Worm (Caenorhabditis elegans): ENCODE results near the gene psd-1.

The psd-1 gene

DNA sequence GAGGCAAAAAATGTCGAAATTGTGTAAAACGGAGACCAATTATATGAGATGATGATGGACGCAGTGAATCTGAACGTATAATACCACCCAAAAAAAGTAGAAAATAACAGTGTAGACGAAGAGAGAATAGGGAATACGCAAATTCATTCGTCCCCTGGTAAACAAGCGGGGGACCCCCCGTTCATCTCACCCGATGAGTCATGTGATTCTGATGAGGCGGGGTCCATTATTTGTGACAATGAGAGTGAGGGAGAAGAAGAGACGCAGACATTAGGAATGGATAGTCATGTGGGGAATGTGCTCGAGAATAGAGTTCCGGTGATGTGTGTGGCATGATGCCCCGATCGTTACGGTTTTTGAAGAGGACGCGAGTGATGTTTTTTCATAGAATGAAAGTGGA is 3.1 kb downstream of the psd-1 start (continued):
- TF ChIP-seq mep-1 (tag; optimal IDR thresholded peaks at IDR 0.05) (peak; percentile 71), ces-1 (GFP tag; optimal IDR thresholded peaks at IDR 0.05) (no peak), ceh-82 (tag; optimal IDR thresholded peaks at IDR 0.05) (no peak), ceh-62 (tag; optimal IDR thresholded peaks at IDR 0.05) (no peak), daf-8 (GFP tag; IDR thresholded peaks at IDR 0.05) (no peak), pha-4 (GFP tag; IDR thresholded peaks at IDR 0.05) (no peak), pha-4 (tag; optimal IDR thresholded peaks at IDR 0.05) (peak; percentile 87), F49E8.2 (tag; optimal IDR thresholded peaks at IDR 0.05; ENCODE audit: borderline replicate concordance) (no peak), ama-1 (optimal IDR thresholded peaks at IDR 0.05) (no peak), zfp-3 (GFP tag; conservative IDR thresholded peaks at IDR 0.05) (0 out of 2 replicates have a peak, but pooled peaks have one; percentile 37)

DNA sequence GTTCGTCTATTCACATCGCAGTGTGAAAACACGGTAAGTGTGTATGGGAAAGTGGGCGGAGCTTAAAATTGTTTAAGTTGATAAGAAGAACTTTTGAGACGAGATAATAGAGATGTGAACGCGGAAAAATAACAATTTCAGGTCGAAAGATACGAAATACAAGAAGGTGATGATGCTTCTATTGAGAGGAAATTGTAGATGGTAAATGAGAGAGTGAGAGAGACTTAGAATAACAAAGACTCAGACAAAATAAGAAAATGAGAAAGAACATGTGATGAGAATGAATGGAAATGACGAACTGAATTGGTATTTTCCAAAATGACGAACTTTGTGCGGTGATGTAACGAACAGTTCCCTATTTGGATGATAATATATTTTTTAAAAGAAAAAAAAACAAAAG is 4.1 kb downstream of the psd-1 start:
- no peak for TF ChIP-seq ZK546.5 (tag; optimal IDR thresholded peaks at IDR 0.05)
- no peak for TF ChIP-seq lin-15B (tag; optimal IDR thresholded peaks at IDR 0.05)
- TF ChIP-seq hif-1 (tag; optimal IDR thresholded peaks at IDR 0.05) = no peak
- TF ChIP-seq unc-130 (GFP tag; optimal IDR thresholded peaks at IDR 0.05) = no peak
- TF ChIP-seq hmg-1.1 (GFP tag; IDR thresholded peaks at IDR 0.05) = no peak
- TF ChIP-seq saeg-2 (GFP tag; IDR thresholded peaks at IDR 0.05) = no peak
- no peak for TF ChIP-seq nhr-42 (GFP tag; IDR thresholded peaks at IDR 0.05)
- no peak for TF ChIP-seq F37D6.2 (tag; optimal IDR thresholded peaks at IDR 0.05)
- TF ChIP-seq madf-9 (GFP tag; conservative IDR thresholded peaks at IDR 0.05) = no peak
- no peak for TF ChIP-seq fos-1 (tag; optimal IDR thresholded peaks at IDR 0.05)
- TF ChIP-seq pha-4 (GFP tag; IDR thresholded peaks at IDR 0.05) = no peak
- no peak for TF ChIP-seq pha-4 (tag; optimal IDR thresholded peaks at IDR 0.05)
- TF ChIP-seq spr-1 (tag; optimal IDR thresholded peaks at IDR 0.05) = no peak
- TF ChIP-seq nhr-77 (tag; optimal IDR thresholded peaks at IDR 0.05) = no peak
- no peak for TF ChIP-seq lim-7 (GFP tag; IDR thresholded peaks at IDR 0.05)
- TF ChIP-seq lin-29 (GFP tag; IDR thresholded peaks at IDR 0.05) = no peak
- TF ChIP-seq daf-16 (GFP tag; optimal IDR thresholded peaks at IDR 0.05) = no peak
- TF ChIP-seq daf-16 (tag; optimal IDR thresholded peaks at IDR 0.05) = peak; percentile 40
- TF ChIP-seq egl-27 (tag; optimal IDR thresholded peaks at IDR 0.05) = no peak
- TF ChIP-seq F26F4.8 (GFP tag; conservative IDR thresholded peaks at IDR 0.05) = no peak
- no peak for TF ChIP-seq mdl-1 (tag; optimal IDR thresholded peaks at IDR 0.05)
- TF ChIP-seq unc-62 (GFP tag; optimal IDR thresholded peaks at IDR 0.05 in 1 of 2) = no peak
- no peak for TF ChIP-seq unc-62 (tag; optimal IDR thresholded peaks at IDR 0.05)
- TF ChIP-seq ctbp-1 (GFP tag; IDR thresholded peaks at IDR 0.05) = no peak
- no peak for TF ChIP-seq duxl-1 (tag; optimal IDR thresholded peaks at IDR 0.05; ENCODE audit: poor library complexity)
- no peak for TF ChIP-seq ZK337.2 (GFP tag; IDR thresholded peaks at IDR 0.05)
- TF ChIP-seq set-16 (GFP tag; IDR thresholded peaks at IDR 0.05) = no peak
- no peak for TF ChIP-seq lsy-2 (tag; optimal IDR thresholded peaks at IDR 0.05)
- TF ChIP-seq rbr-2 (tag; optimal IDR thresholded peaks at IDR 0.05) = no peak
- TF ChIP-seq dmd-6 (GFP tag; IDR thresholded peaks at IDR 0.05) = peak; percentile 35; the same call in 1 of the 2 replicates
- TF ChIP-seq nhr-102 (tag; optimal IDR thresholded peaks at IDR 0.05) = no peak
- TF ChIP-seq php-3 (GFP tag; IDR thresholded peaks at IDR 0.05) = no peak
- TF ChIP-seq nhr-6 (tag; optimal IDR thresholded peaks at IDR 0.05) = peak; percentile 7
- no peak for TF ChIP-seq Y75B8A.6 (GFP tag; IDR thresholded peaks at IDR 0.05)
- TF ChIP-seq egl-43 (GFP tag; IDR thresholded peaks at IDR 0.05) = no peak
- TF ChIP-seq lin-38 (GFP tag; IDR thresholded peaks at IDR 0.05) = no peak
- TF ChIP-seq mep-1 (tag; optimal IDR thresholded peaks at IDR 0.05) = peak; percentile 39
- no peak for TF ChIP-seq lin-39 (tag; optimal IDR thresholded peaks at IDR 0.05)
- TF ChIP-seq nhr-28 (tag; optimal IDR thresholded peaks at IDR 0.05) = peak; percentile 54
- no peak for TF ChIP-seq tra-1 (GFP tag; IDR thresholded peaks at IDR 0.05)
- peak; percentile 23 for TF ChIP-seq hlh-30 (tag; optimal IDR thresholded peaks at IDR 0.05; ENCODE audit: insufficient read depth)
- TF ChIP-seq mes-2 (tag; optimal IDR thresholded peaks at IDR 0.05; ENCODE audit: poor library complexity, severe bottlenecking) = no peak
- no peak for TF ChIP-seq madf-5 (GFP tag; IDR thresholded peaks at IDR 0.05)
- TF ChIP-seq lir-3 (tag; optimal IDR thresholded peaks at IDR 0.05) = no peak
